Worm (Caenorhabditis elegans) whole organism, L2 larva: ENCODE measurements around the gene F19B10.3.

Experiments
- ama-1 ChIP-seq: fragments of 150-350 bp; optimal IDR thresholded peaks from 2 replicates; lab custom pipeline; 2018; ENCODE audit warnings: inconsistent platforms
- ceh-16 ChIP-seq: fragments of 150-350 bp; optimal IDR thresholded peaks from 2 replicates; lab custom pipeline; 2014; ENCODE audit warnings: missing biosample characterization, missing genetic modification characterization
- egl-27 ChIP-seq: sonication (generic microtip); optimal IDR thresholded peaks from 3 replicates; lab custom pipeline; 2017; ENCODE audit warnings: missing biosample characterization, missing genetic modification reagents, missing genetic modification characterization
- lsy-2 ChIP-seq, 2 experiments: fragments of 150-350 bp in 1 of 2; sonication (generic microtip) in 1 of 2; optimal IDR thresholded peaks; 2 replicates each; lab custom pipeline; 2014 to 2017; ENCODE audit warnings: missing biosample characterization in 2 of 2, missing genetic modification characterization in 2 of 2
- nhr-129 ChIP-seq: fragments of 150-350 bp; optimal IDR thresholded peaks from 2 replicates; lab custom pipeline; 2014; ENCODE audit warnings: missing biosample characterization, missing genetic modification characterization
- nhr-237 ChIP-seq: fragments of 150-350 bp; optimal IDR thresholded peaks from 2 replicates; lab custom pipeline; 2014; ENCODE audit warnings: missing biosample characterization, missing genetic modification characterization
- nhr-77 ChIP-seq: fragments of 150-350 bp; optimal IDR thresholded peaks from 2 replicates; lab custom pipeline; 2014; ENCODE audit warnings: missing biosample characterization, missing genetic modification characterization
- ztf-4 ChIP-seq: fragments of 150-350 bp; optimal IDR thresholded peaks from 2 replicates; lab custom pipeline; 2014; ENCODE audit warnings: missing biosample characterization, missing genetic modification characterization

- TF ChIP-seq nhr-77 (tag; lab: Kevin White, UChicago) (no peak), egl-27 (tag; lab: Kevin White, UChicago) (no peak), ama-1 (lab: Kevin White, UChicago) (no peak), nhr-129 (tag; lab: Kevin White, UChicago) (peak; percentile 62), nhr-237 (tag; lab: Kevin White, UChicago) (no peak), ztf-4 (tag; lab: Kevin White, UChicago) (no peak), ceh-16 (tag; lab: Kevin White, UChicago) (no peak), lsy-2 (tag; optimal IDR thresholded peaks at IDR 0.05; lab: Kevin White, UChicago) (peak; percentile 42 to 88)
Measured at ce11 chrII:3682770-3683234, 18.2 kb downstream of the F19B10.3 start, which contains the start of gene F19B10.1.
